Fruit fly (Drosophila melanogaster) whole organism, pupa: ENCODE measurements around the gene Rgl.

Experiments used
- CG10348 ChIP-seq: fragments of 200-800 bp; sonication (Bioruptor generic); IDR thresholded peaks from 2 replicates; pipeline ENCODE4 v1.3.6; 2022; ENCODE audit warnings: missing biosample characterization, missing genetic modification characterization
- CG12605 ChIP-seq: fragments of 200-800 bp; sonication (Bioruptor generic); IDR thresholded peaks from 2 replicates; pipeline ENCODE4 v1.3.6; 2022; ENCODE audit warnings: missing biosample characterization, missing genetic modification characterization
- CG13204 ChIP-seq: fragments of 200-800 bp; sonication (Bioruptor generic); optimal IDR thresholded peaks from 2 replicates; lab custom pipeline; 2018; ENCODE audit warnings: missing biosample characterization, mild to moderate bottlenecking, missing genetic modification characterization, moderate library complexity
- CG14655 ChIP-seq: fragments of 200-800 bp; sonication (Bioruptor generic); optimal IDR thresholded peaks from 3 replicates; lab custom pipeline; 2017; ENCODE audit warnings: mild to moderate bottlenecking, missing biosample characterization, missing genetic modification reagents, missing genetic modification characterization
- CG15710 ChIP-seq: fragments of 200-800 bp; sonication (Bioruptor generic); optimal IDR thresholded peaks from 2 replicates; lab custom pipeline; 2018; ENCODE audit warnings: missing biosample characterization, mild to moderate bottlenecking, missing genetic modification characterization, moderate library complexity
- CG17806 ChIP-seq: fragments of 200-800 bp; sonication (Bioruptor generic); optimal IDR thresholded peaks from 2 replicates; lab custom pipeline; 2018; ENCODE audit warnings: missing biosample characterization, mild to moderate bottlenecking, missing genetic modification characterization, moderate library complexity
- CG32121 ChIP-seq: fragments of 200-800 bp; sonication (Bioruptor generic); IDR thresholded peaks from 2 replicates; pipeline ENCODE4 v1.3.6; 2022; ENCODE audit warnings: missing biosample characterization, missing genetic modification characterization
- CG34367 ChIP-seq: fragments of 200-800 bp; sonication (Bioruptor generic); optimal IDR thresholded peaks from 2 replicates; lab custom pipeline; 2018; ENCODE audit warnings: missing biosample characterization, mild to moderate bottlenecking, missing genetic modification characterization
- CG4496 ChIP-seq: fragments of 200-800 bp; sonication (Bioruptor generic); IDR thresholded peaks from 3 replicates; pipeline ENCODE4 v1.3.6; 2022; ENCODE audit warnings: missing biosample characterization, missing genetic modification characterization
- CG8159 ChIP-seq: fragments of 200-800 bp; sonication (Bioruptor generic); optimal IDR thresholded peaks from 3 replicates; lab custom pipeline; 2018; ENCODE audit warnings: missing biosample characterization, mild to moderate bottlenecking, missing genetic modification characterization, moderate library complexity
- CG8301 ChIP-seq: fragments of 200-800 bp; sonication (Bioruptor generic); optimal IDR thresholded peaks from 2 replicates; lab custom pipeline; 2018; ENCODE audit warnings: missing biosample characterization, mild to moderate bottlenecking, missing genetic modification characterization
- CG9948 ChIP-seq: fragments of 200-800 bp; sonication (Bioruptor generic); optimal IDR thresholded peaks from 2 replicates; lab custom pipeline; 2018; ENCODE audit warnings: missing biosample characterization, mild to moderate bottlenecking, missing genetic modification characterization, moderate library complexity
- D1 ChIP-seq: fragments of 200-800 bp; sonication (Bioruptor generic); optimal IDR thresholded peaks from 2 replicates; lab custom pipeline; 2018; ENCODE audit warnings: missing biosample characterization, mild to moderate bottlenecking, missing genetic modification characterization, moderate library complexity
- EcR ChIP-seq: fragments of 200-800 bp; sonication (Bioruptor generic); optimal IDR thresholded peaks from 3 replicates; lab custom pipeline; 2019; ENCODE audit warnings: missing biosample characterization, missing genetic modification characterization, mild to moderate bottlenecking, moderate library complexity, missing genetic modification reagents
- Ets98B ChIP-seq: fragments of 200-800 bp; sonication (Bioruptor generic); IDR thresholded peaks from 2 replicates; pipeline ENCODE4 v1.3.6; 2022; ENCODE audit warnings: missing biosample characterization, missing genetic modification characterization
- Pif1A ChIP-seq: fragments of 200-800 bp; sonication (Bioruptor generic); optimal IDR thresholded peaks from 3 replicates; lab custom pipeline; 2016; ENCODE audit warnings: missing biosample characterization, missing genetic modification characterization
- Pif1B ChIP-seq: fragments of 200-800 bp; sonication (Bioruptor generic); optimal IDR thresholded peaks from 3 replicates; lab custom pipeline; 2016; ENCODE audit warnings: missing biosample characterization, missing genetic modification characterization
- Snoo ChIP-seq: fragments of 200-800 bp; sonication (Bioruptor generic); optimal IDR thresholded peaks from 3 replicates; lab custom pipeline; 2017; ENCODE audit warnings: missing biosample characterization, mild to moderate bottlenecking, missing genetic modification characterization, inconsistent platforms
- fd96Ca ChIP-seq: fragments of 200-800 bp; sonication (Bioruptor generic); IDR thresholded peaks from 3 replicates; pipeline ENCODE4 v1.3.6; 2022; ENCODE audit warnings: missing biosample characterization, missing genetic modification characterization
- gl ChIP-seq: fragments of 200-800 bp; sonication (Bioruptor generic); optimal IDR thresholded peaks from 2 replicates; lab custom pipeline; 2018; ENCODE audit warnings: missing biosample characterization, mild to moderate bottlenecking, missing genetic modification characterization
- rn ChIP-seq: fragments of 200-800 bp; sonication (Bioruptor generic); IDR thresholded peaks from 2 replicates; pipeline ENCODE4 v1.3.6; 2022; ENCODE audit warnings: missing biosample characterization, missing genetic modification characterization

The Rgl gene

dm6 chr3L:13877904-13878303, 47.2 kb downstream of the Rgl start:
- peak; percentile 64 for TF ChIP-seq CG32121 (GFP tag; lab: Robert Waterston, UW)
- TF ChIP-seq CG4496 = peak; percentile 81
- TF ChIP-seq CG13204 (GFP tag; lab: Kevin White, UChicago) = no peak
- TF ChIP-seq CG8301 (tag; lab: Kevin White, UChicago) = no peak
- TF ChIP-seq Pif1A = peak; percentile 64
- peak; percentile 51; the same call in 1 of the 2 replicates for TF ChIP-seq rn (GFP tag; lab: Robert Waterston, UW)
- TF ChIP-seq CG15710 (tag; lab: Kevin White, UChicago) = no peak
- TF ChIP-seq, all 21 proteins: peak for 4

- TF ChIP-seq CG14655 (GFP tag; lab: Kevin White, UChicago) = no peak
- TF ChIP-seq CG9948 (tag; lab: Kevin White, UChicago) = no peak
- TF ChIP-seq rn (GFP tag; lab: Robert Waterston, UW) = no peak
- no peak for TF ChIP-seq CG8301 (tag; lab: Kevin White, UChicago)
- TF ChIP-seq CG10348 = no peak
- no peak for TF ChIP-seq CG32121 (GFP tag; lab: Robert Waterston, UW)
- TF ChIP-seq EcR (GFP tag; lab: Kevin White, UChicago) = no peak
- no peak for TF ChIP-seq CG4496
- TF ChIP-seq CG17806 (tag; lab: Kevin White, UChicago) = no peak
- TF ChIP-seq CG15710 (tag; lab: Kevin White, UChicago) = no peak
- TF ChIP-seq D1 = no peak
- TF ChIP-seq Ets98B = no peak
- no peak for TF ChIP-seq CG8159 (tag; lab: Kevin White, UChicago)
- TF ChIP-seq CG12605 (GFP tag; lab: Robert Waterston, UW) = no peak
- TF ChIP-seq Pif1B = no peak
- TF ChIP-seq CG34367 (tag; lab: Kevin White, UChicago) = no peak
These were observed 48.2 kb downstream of the Rgl start for dm6 chr3L:13876967-13877366.

dm6 chr3L:13866780-13867179, 58.4 kb downstream of the Rgl start, which contains the start of gene CG8745:
Gene CG8745, minus strand, starts transcription at chr3L:13866905.
- TF ChIP-seq D1 (peak; percentile 9), CG12605 (GFP tag; lab: Robert Waterston, UW) (no peak), CG13204 (GFP tag; lab: Kevin White, UChicago) (no peak)

dm6 chr3L:13866270-13866669, 58.9 kb downstream of the Rgl start:
- TF ChIP-seq CG8159 (tag; lab: Kevin White, UChicago) (no peak), Ets98B (no peak), EcR (GFP tag; lab: Kevin White, UChicago) (no peak), CG9948 (tag; lab: Kevin White, UChicago) (no peak), Snoo (no peak), CG32121 (GFP tag; lab: Robert Waterston, UW) (no peak), rn (GFP tag; lab: Robert Waterston, UW) (no peak), CG8301 (tag; lab: Kevin White, UChicago) (no peak), CG12605 (GFP tag; lab: Robert Waterston, UW) (no peak), CG15710 (tag; lab: Kevin White, UChicago) (no peak), CG4496 (no peak)
- TF ChIP-seq, all 21 proteins: peak for 0

- no peak for TF ChIP-seq CG8301 (tag; lab: Kevin White, UChicago)
- no peak for TF ChIP-seq CG15710 (tag; lab: Kevin White, UChicago)
- TF ChIP-seq gl (tag; lab: Kevin White, UChicago) = no peak
- TF ChIP-seq CG17806 (tag; lab: Kevin White, UChicago) = no peak
- no peak for TF ChIP-seq Snoo
- TF ChIP-seq CG4496 = no peak
- TF ChIP-seq Ets98B = no peak
- TF ChIP-seq rn (GFP tag; lab: Robert Waterston, UW) = no peak
- TF ChIP-seq EcR (GFP tag; lab: Kevin White, UChicago) = no peak
- TF ChIP-seq CG14655 (GFP tag; lab: Kevin White, UChicago) = no peak
- TF ChIP-seq Pif1A = no peak
- no peak for TF ChIP-seq fd96Ca (GFP tag; lab: Robert Waterston, UW)
- no peak for TF ChIP-seq D1
- no peak for TF ChIP-seq CG8159 (tag; lab: Kevin White, UChicago)
- no peak for TF ChIP-seq CG32121 (GFP tag; lab: Robert Waterston, UW)
These were observed 59.7 kb downstream of the Rgl start for dm6 chr3L:13865484-13865883.

- TF ChIP-seq CG15710 (tag; lab: Kevin White, UChicago) (no peak), Pif1A (no peak), EcR (GFP tag; lab: Kevin White, UChicago) (no peak)
These were observed 60.6 kb downstream of the Rgl start for dm6 chr3L:13864568-13864967.

- peak; percentile 49; the same call in 2 of the 3 replicates for TF ChIP-seq CG4496
- no peak for TF ChIP-seq CG15710 (tag; lab: Kevin White, UChicago)
These were observed 61.8 kb downstream of the Rgl start for dm6 chr3L:13863365-13863775.

dm6 chr3L:13862403-13862802, 62.7 kb downstream of the Rgl start:
- TF ChIP-seq CG4496 (0 out of 3 replicates have a peak, but pooled peaks have one; percentile 44), rn (GFP tag; lab: Robert Waterston, UW) (no peak), EcR (GFP tag; lab: Kevin White, UChicago) (no peak), CG17806 (tag; lab: Kevin White, UChicago) (no peak), Snoo (no peak), CG34367 (tag; lab: Kevin White, UChicago) (no peak), CG8301 (tag; lab: Kevin White, UChicago) (no peak), CG12605 (GFP tag; lab: Robert Waterston, UW) (no peak), CG9948 (tag; lab: Kevin White, UChicago) (no peak), CG32121 (GFP tag; lab: Robert Waterston, UW) (peak; percentile 84), gl (tag; lab: Kevin White, UChicago) (no peak), fd96Ca (GFP tag; lab: Robert Waterston, UW) (peak; percentile 80), Ets98B (peak; percentile 73), CG14655 (GFP tag; lab: Kevin White, UChicago) (no peak), Pif1A (no peak), D1 (no peak), CG13204 (GFP tag; lab: Kevin White, UChicago) (no peak), Pif1B (no peak), CG8159 (tag; lab: Kevin White, UChicago) (no peak), CG15710 (tag; lab: Kevin White, UChicago) (no peak)
